Worm (Caenorhabditis elegans) whole organism, late embryonic: ENCODE measurements around the gene npl-4.2.

Experiments used
- elt-2 ChIP-seq: sonication (generic microtip); optimal IDR thresholded peaks from 2 replicates; lab custom pipeline; 2016; ENCODE audit warnings: missing genetic modification reagents, missing genetic modification characterization, missing compliant biosample characterization
- tbx-7 ChIP-seq: sonication (generic microtip); optimal IDR thresholded peaks from 2 replicates; lab custom pipeline; 2016; ENCODE audit warnings: missing genotype, missing genetic modification characterization, missing compliant biosample characterization

DNA sequence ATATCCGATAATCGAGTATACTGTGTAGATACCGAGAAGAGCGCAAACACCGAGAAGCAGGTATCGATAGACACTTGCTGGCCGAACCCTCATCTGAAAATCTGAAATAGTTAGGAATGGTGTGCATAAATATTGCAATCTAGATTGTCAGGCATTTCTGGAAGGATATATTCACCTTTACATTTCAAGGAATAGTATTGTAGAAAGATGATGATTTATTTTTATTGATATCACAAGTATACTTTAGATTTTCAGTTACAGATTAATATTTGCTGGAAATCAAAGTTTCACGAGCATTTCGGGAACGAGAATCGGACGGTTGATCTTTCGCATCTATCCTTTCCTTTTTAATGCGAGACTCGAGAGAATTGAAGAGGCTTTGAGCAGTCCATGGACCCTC is 37.0 kb downstream of the npl-4.2 start, which contains the start of gene fut-3:
- TF ChIP-seq elt-2 (tag; lab: Kevin White, UChicago) = no peak
- no peak for TF ChIP-seq tbx-7 (tag; lab: Kevin White, UChicago)
